Worm (Caenorhabditis elegans) whole organism, mixed stage, embryonic: ENCODE results near the gene Y11D7A.19.

Experiments
- blmp-1 ChIP-seq: fragments of 150-350 bp; optimal IDR thresholded peaks from 2 replicates; lab custom pipeline; 2014; ENCODE audit warnings: missing biosample characterization, missing genetic modification characterization
- ceh-43 ChIP-seq: fragments of 200-800 bp; sonication (Bioruptor generic); optimal IDR thresholded peaks from 2 replicates; lab custom pipeline; 2018; ENCODE audit warnings: mild to moderate bottlenecking, missing genetic modification characterization, moderate library complexity, missing compliant biosample characterization
- ham-2 ChIP-seq: fragments of 200-800 bp; sonication (Bioruptor generic); optimal IDR thresholded peaks from 2 replicates; lab custom pipeline; 2018; ENCODE audit warnings: mild to moderate bottlenecking, missing genetic modification characterization, missing compliant biosample characterization
- lin-13 ChIP-seq: fragments of 150-350 bp; optimal IDR thresholded peaks from 2 replicates; lab custom pipeline; 2014; ENCODE audit warnings: missing biosample characterization, missing genetic modification characterization
- lsy-2 ChIP-seq: fragments of 150-350 bp; optimal IDR thresholded peaks from 2 replicates; lab custom pipeline; 2014; ENCODE audit warnings: missing biosample characterization, missing genetic modification characterization
- mab-5 ChIP-seq: fragments of 150-350 bp; optimal IDR thresholded peaks from 2 replicates; lab custom pipeline; 2014; ENCODE audit warnings: missing biosample characterization, missing genetic modification characterization
- mep-1 ChIP-seq: fragments of 150-350 bp; optimal IDR thresholded peaks from 2 replicates; lab custom pipeline; 2017; ENCODE audit warnings: missing biosample characterization, missing genetic modification reagents, missing genetic modification characterization, inconsistent platforms
- nhr-12 ChIP-seq: fragments of 150-350 bp; optimal IDR thresholded peaks from 2 replicates; lab custom pipeline; 2014; ENCODE audit warnings: missing biosample characterization, missing genetic modification characterization
- nhr-2 ChIP-seq: fragments of 150-350 bp; optimal IDR thresholded peaks from 2 replicates; lab custom pipeline; 2014; ENCODE audit warnings: missing biosample characterization, missing genetic modification characterization
- nhr-237 ChIP-seq: fragments of 150-350 bp; optimal IDR thresholded peaks from 2 replicates; lab custom pipeline; 2014; ENCODE audit warnings: missing biosample characterization, missing genetic modification characterization
- snpc-4 ChIP-seq: fragments of 150-350 bp; optimal IDR thresholded peaks from 2 replicates; lab custom pipeline; 2014; ENCODE audit warnings: missing biosample characterization, missing genetic modification characterization
- sptf-1 ChIP-seq: sonication (generic microtip); optimal IDR thresholded peaks from 2 replicates; lab custom pipeline; 2017; ENCODE audit warnings: mild to moderate bottlenecking, missing genetic modification characterization, moderate library complexity, missing compliant biosample characterization
- unc-39 ChIP-seq: fragments of 150-350 bp; optimal IDR thresholded peaks from 2 replicates; lab custom pipeline; 2014; ENCODE audit warnings: missing biosample characterization, missing genetic modification characterization
- unc-62 ChIP-seq: fragments of 150-350 bp; optimal IDR thresholded peaks from 2 replicates; lab custom pipeline; 2014; ENCODE audit warnings: missing biosample characterization, missing genetic modification reagents, missing genetic modification characterization

ce11 chrIV:9260826-9261225, 5.5 kb downstream of the Y11D7A.19 start:
- TF ChIP-seq sptf-1 (tag; lab: Kevin White, UChicago) = no peak
- TF ChIP-seq lsy-2 (tag; lab: Kevin White, UChicago) = no peak
- no peak for TF ChIP-seq nhr-12 (tag; lab: Kevin White, UChicago)
- no peak for TF ChIP-seq unc-39 (tag; lab: Kevin White, UChicago)
- no peak for TF ChIP-seq unc-62 (GFP tag; lab: Kevin White, UChicago)
- no peak for TF ChIP-seq mep-1 (tag; lab: Kevin White, UChicago)
- TF ChIP-seq snpc-4 (tag; lab: Kevin White, UChicago) = no peak
- no peak for TF ChIP-seq ceh-43 (GFP tag; lab: Kevin White, UChicago)
- TF ChIP-seq mab-5 = no peak
- no peak for TF ChIP-seq nhr-237 (tag; lab: Kevin White, UChicago)
- no peak for TF ChIP-seq ham-2
- no peak for TF ChIP-seq nhr-2 (tag; lab: Kevin White, UChicago)
- TF ChIP-seq lin-13 (tag; lab: Kevin White, UChicago) = no peak
- TF ChIP-seq blmp-1 = no peak
